Worm (Caenorhabditis elegans) whole organism, midembryonic: ENCODE measurements around the gene epc-1.

Source experiments
- flt-1 ChIP-seq: fragments of 200-800 bp; sonication (Bioruptor generic); IDR thresholded peaks from 2 replicates; pipeline ENCODE4 v1.3.6; 2022; ENCODE audit warnings: missing genetic modification characterization, missing compliant biosample characterization
- klf-2 ChIP-seq: fragments of 200-800 bp; sonication (Bioruptor generic); conservative IDR thresholded peaks from 2 replicates; pipeline ENCODE4 v1.3.6; 2022; ENCODE audit warnings: missing genetic modification reagents, missing genetic modification characterization, missing compliant biosample characterization

DNA sequence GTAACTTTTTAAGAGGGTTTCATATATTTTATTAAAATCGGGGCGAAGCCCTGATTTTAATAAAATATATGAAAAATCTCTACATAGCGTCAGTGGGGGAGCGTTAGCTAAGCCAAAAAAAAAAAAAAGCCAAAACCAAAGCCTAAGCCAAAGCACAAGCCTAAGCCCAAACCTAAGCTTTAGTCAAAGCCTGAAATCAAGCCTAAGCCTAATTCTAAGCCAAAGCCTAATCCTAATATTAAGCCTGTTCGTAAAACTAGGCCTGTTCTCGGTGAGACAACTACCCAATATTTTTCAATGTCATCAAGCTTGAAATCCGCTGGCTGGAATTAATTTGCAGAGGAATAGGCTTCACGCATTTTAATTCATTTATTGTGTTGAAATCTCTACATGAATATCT lies 12.7 kb downstream of the epc-1 start:
- TF ChIP-seq flt-1 (GFP tag; lab: Robert Waterston, UW) (no peak), klf-2 (GFP tag; lab: Robert Waterston, UW) (no peak)
